Fruit fly (Drosophila melanogaster) whole organism, pupa: ENCODE measurements around the gene OdsH.

ENCODE experiments used
- CG10348 ChIP-seq: fragments of 200-800 bp; sonication (Bioruptor generic); IDR thresholded peaks from 2 replicates; pipeline ENCODE4 v1.3.6; 2022; ENCODE audit warnings: missing biosample characterization, missing genetic modification characterization
- CG12605 ChIP-seq: fragments of 200-800 bp; sonication (Bioruptor generic); IDR thresholded peaks from 2 replicates; pipeline ENCODE4 v1.3.6; 2022; ENCODE audit warnings: missing biosample characterization, missing genetic modification characterization
- CG13204 ChIP-seq: fragments of 200-800 bp; sonication (Bioruptor generic); optimal IDR thresholded peaks from 2 replicates; lab custom pipeline; 2018; ENCODE audit warnings: missing biosample characterization, mild to moderate bottlenecking, missing genetic modification characterization, moderate library complexity
- CG14655 ChIP-seq: fragments of 200-800 bp; sonication (Bioruptor generic); optimal IDR thresholded peaks from 3 replicates; lab custom pipeline; 2017; ENCODE audit warnings: mild to moderate bottlenecking, missing biosample characterization, missing genetic modification reagents, missing genetic modification characterization
- CG15710 ChIP-seq: fragments of 200-800 bp; sonication (Bioruptor generic); optimal IDR thresholded peaks from 2 replicates; lab custom pipeline; 2018; ENCODE audit warnings: missing biosample characterization, mild to moderate bottlenecking, missing genetic modification characterization, moderate library complexity
- CG17806 ChIP-seq: fragments of 200-800 bp; sonication (Bioruptor generic); optimal IDR thresholded peaks from 2 replicates; lab custom pipeline; 2018; ENCODE audit warnings: missing biosample characterization, mild to moderate bottlenecking, missing genetic modification characterization, moderate library complexity
- CG32121 ChIP-seq: fragments of 200-800 bp; sonication (Bioruptor generic); IDR thresholded peaks from 2 replicates; pipeline ENCODE4 v1.3.6; 2022; ENCODE audit warnings: missing biosample characterization, missing genetic modification characterization
- CG34367 ChIP-seq: fragments of 200-800 bp; sonication (Bioruptor generic); optimal IDR thresholded peaks from 2 replicates; lab custom pipeline; 2018; ENCODE audit warnings: missing biosample characterization, mild to moderate bottlenecking, missing genetic modification characterization
- CG4496 ChIP-seq: fragments of 200-800 bp; sonication (Bioruptor generic); IDR thresholded peaks from 3 replicates; pipeline ENCODE4 v1.3.6; 2022; ENCODE audit warnings: missing biosample characterization, missing genetic modification characterization
- CG8159 ChIP-seq: fragments of 200-800 bp; sonication (Bioruptor generic); optimal IDR thresholded peaks from 3 replicates; lab custom pipeline; 2018; ENCODE audit warnings: missing biosample characterization, mild to moderate bottlenecking, missing genetic modification characterization, moderate library complexity
- CG8301 ChIP-seq: fragments of 200-800 bp; sonication (Bioruptor generic); optimal IDR thresholded peaks from 2 replicates; lab custom pipeline; 2018; ENCODE audit warnings: missing biosample characterization, mild to moderate bottlenecking, missing genetic modification characterization
- CG9948 ChIP-seq: fragments of 200-800 bp; sonication (Bioruptor generic); optimal IDR thresholded peaks from 2 replicates; lab custom pipeline; 2018; ENCODE audit warnings: missing biosample characterization, mild to moderate bottlenecking, missing genetic modification characterization, moderate library complexity
- D1 ChIP-seq: fragments of 200-800 bp; sonication (Bioruptor generic); optimal IDR thresholded peaks from 2 replicates; lab custom pipeline; 2018; ENCODE audit warnings: missing biosample characterization, mild to moderate bottlenecking, missing genetic modification characterization, moderate library complexity
- EcR ChIP-seq: fragments of 200-800 bp; sonication (Bioruptor generic); optimal IDR thresholded peaks from 3 replicates; lab custom pipeline; 2019; ENCODE audit warnings: missing biosample characterization, missing genetic modification characterization, mild to moderate bottlenecking, moderate library complexity, missing genetic modification reagents
- Ets98B ChIP-seq: fragments of 200-800 bp; sonication (Bioruptor generic); IDR thresholded peaks from 2 replicates; pipeline ENCODE4 v1.3.6; 2022; ENCODE audit warnings: missing biosample characterization, missing genetic modification characterization
- Pif1A ChIP-seq: fragments of 200-800 bp; sonication (Bioruptor generic); optimal IDR thresholded peaks from 3 replicates; lab custom pipeline; 2016; ENCODE audit warnings: missing biosample characterization, missing genetic modification characterization
- Pif1B ChIP-seq: fragments of 200-800 bp; sonication (Bioruptor generic); optimal IDR thresholded peaks from 3 replicates; lab custom pipeline; 2016; ENCODE audit warnings: missing biosample characterization, missing genetic modification characterization
- Snoo ChIP-seq: fragments of 200-800 bp; sonication (Bioruptor generic); optimal IDR thresholded peaks from 3 replicates; lab custom pipeline; 2017; ENCODE audit warnings: missing biosample characterization, mild to moderate bottlenecking, missing genetic modification characterization, inconsistent platforms
- fd96Ca ChIP-seq: fragments of 200-800 bp; sonication (Bioruptor generic); IDR thresholded peaks from 3 replicates; pipeline ENCODE4 v1.3.6; 2022; ENCODE audit warnings: missing biosample characterization, missing genetic modification characterization
- gl ChIP-seq: fragments of 200-800 bp; sonication (Bioruptor generic); optimal IDR thresholded peaks from 2 replicates; lab custom pipeline; 2018; ENCODE audit warnings: missing biosample characterization, mild to moderate bottlenecking, missing genetic modification characterization
- rn ChIP-seq: fragments of 200-800 bp; sonication (Bioruptor generic); IDR thresholded peaks from 2 replicates; pipeline ENCODE4 v1.3.6; 2022; ENCODE audit warnings: missing biosample characterization, missing genetic modification characterization

The OdsH gene

dm6 chrX:17782058-17782457 is 8.8 kb upstream of the OdsH start:
- TF ChIP-seq CG9948 (tag; lab: Kevin White, UChicago) (no peak), gl (tag; lab: Kevin White, UChicago) (no peak), CG14655 (GFP tag; lab: Kevin White, UChicago) (no peak), CG32121 (GFP tag; lab: Robert Waterston, UW) (no peak), CG8301 (tag; lab: Kevin White, UChicago) (no peak), D1 (tag; lab: Kevin White, UChicago) (no peak), CG8159 (tag; lab: Kevin White, UChicago) (no peak), Snoo (tag; lab: Kevin White, UChicago) (no peak), EcR (no peak), fd96Ca (GFP tag; lab: Robert Waterston, UW) (no peak), CG12605 (GFP tag; lab: Robert Waterston, UW) (no peak), CG4496 (GFP tag; lab: Robert Waterston, UW) (no peak), Pif1B (GFP tag; lab: Kevin White, UChicago) (no peak), Ets98B (GFP tag; lab: Robert Waterston, UW) (no peak), CG13204 (GFP tag; lab: Kevin White, UChicago) (no peak), rn (GFP tag; lab: Robert Waterston, UW) (no peak), CG34367 (tag; lab: Kevin White, UChicago) (no peak), Pif1A (GFP tag; lab: Kevin White, UChicago) (no peak), CG10348 (GFP tag; lab: Robert Waterston, UW) (no peak)

dm6 chrX:17789413-17790054 is 1.3 kb upstream of the OdsH start:
- TF ChIP-seq fd96Ca (GFP tag; lab: Robert Waterston, UW) (no peak), CG14655 (GFP tag; lab: Kevin White, UChicago) (no peak), CG10348 (GFP tag; lab: Robert Waterston, UW) (no peak), CG9948 (tag; lab: Kevin White, UChicago) (no peak), CG8301 (tag; lab: Kevin White, UChicago) (no peak), gl (tag; lab: Kevin White, UChicago) (no peak), Pif1B (GFP tag; lab: Kevin White, UChicago) (no peak), CG34367 (tag; lab: Kevin White, UChicago) (no peak), rn (GFP tag; lab: Robert Waterston, UW) (no peak), CG8159 (tag; lab: Kevin White, UChicago) (no peak), EcR (no peak), Ets98B (GFP tag; lab: Robert Waterston, UW) (no peak)

DNA sequence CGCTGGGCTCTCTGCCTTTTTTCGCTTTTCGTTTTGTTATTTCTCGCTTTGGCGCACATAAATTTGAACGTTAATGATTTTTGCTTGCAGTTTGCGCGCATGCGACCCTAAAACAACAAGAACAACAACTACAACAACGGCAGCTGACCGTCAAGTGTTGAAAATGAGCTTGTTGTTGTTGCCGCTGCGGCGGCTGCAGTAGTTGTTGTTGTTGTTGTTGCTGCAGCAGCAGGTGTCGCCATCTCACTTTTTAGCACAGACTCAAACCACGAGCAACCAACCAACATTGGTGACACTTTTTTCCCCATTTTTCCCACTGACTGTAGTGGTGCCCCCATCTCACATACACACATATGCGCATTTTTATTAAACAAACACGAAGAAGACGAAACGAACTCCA is 738 bp upstream of the OdsH start:
- TF ChIP-seq CG8301 (tag; lab: Kevin White, UChicago) (no peak), CG14655 (GFP tag; lab: Kevin White, UChicago) (no peak), CG17806 (tag; lab: Kevin White, UChicago) (no peak), Pif1B (GFP tag; lab: Kevin White, UChicago) (no peak), Pif1A (GFP tag; lab: Kevin White, UChicago) (no peak), fd96Ca (GFP tag; lab: Robert Waterston, UW) (no peak), D1 (tag; lab: Kevin White, UChicago) (no peak), CG8159 (tag; lab: Kevin White, UChicago) (no peak), CG10348 (GFP tag; lab: Robert Waterston, UW) (no peak), EcR (no peak), gl (tag; lab: Kevin White, UChicago) (no peak), CG4496 (GFP tag; lab: Robert Waterston, UW) (no peak), CG32121 (GFP tag; lab: Robert Waterston, UW) (no peak), CG13204 (GFP tag; lab: Kevin White, UChicago) (no peak), rn (GFP tag; lab: Robert Waterston, UW) (no peak), CG15710 (no peak), Snoo (tag; lab: Kevin White, UChicago) (no peak)

DNA sequence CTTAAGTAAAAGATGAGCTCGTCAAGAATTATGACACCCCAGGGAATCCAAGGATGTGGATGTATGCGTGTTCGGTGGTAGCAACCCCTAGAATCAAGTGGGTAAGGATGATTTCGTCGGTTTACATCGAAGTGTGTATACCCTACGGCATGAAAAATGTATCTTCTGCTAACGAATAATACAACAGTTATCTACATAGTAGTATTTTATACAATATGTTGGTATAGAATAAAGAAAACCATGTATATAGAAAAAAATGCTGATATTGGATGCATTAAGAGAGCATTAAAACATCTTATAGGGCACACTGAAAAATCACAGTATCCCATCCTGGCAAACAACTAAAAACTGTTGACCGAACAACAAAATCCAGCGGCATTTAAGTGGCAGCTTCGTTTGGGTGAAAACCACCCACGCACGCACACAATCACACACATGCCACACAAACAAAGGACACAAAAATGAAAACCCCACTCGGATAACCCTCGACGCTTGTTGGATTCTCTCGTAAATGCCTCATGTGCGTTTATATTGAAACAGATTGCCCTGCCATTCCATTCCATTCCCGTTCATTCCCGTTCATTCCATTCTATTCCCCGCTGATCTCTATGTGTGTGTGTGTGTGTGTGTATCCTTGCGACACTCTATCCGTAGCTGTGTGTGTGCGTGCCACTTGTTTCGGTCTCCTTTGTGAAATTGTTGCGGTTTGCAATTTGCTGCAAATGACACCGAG is 8.4 kb downstream of the OdsH start:
- TF ChIP-seq Ets98B (GFP tag; lab: Robert Waterston, UW) = no peak
- TF ChIP-seq Pif1B (GFP tag; lab: Kevin White, UChicago) = no peak
- TF ChIP-seq CG14655 (GFP tag; lab: Kevin White, UChicago) = no peak

DNA sequence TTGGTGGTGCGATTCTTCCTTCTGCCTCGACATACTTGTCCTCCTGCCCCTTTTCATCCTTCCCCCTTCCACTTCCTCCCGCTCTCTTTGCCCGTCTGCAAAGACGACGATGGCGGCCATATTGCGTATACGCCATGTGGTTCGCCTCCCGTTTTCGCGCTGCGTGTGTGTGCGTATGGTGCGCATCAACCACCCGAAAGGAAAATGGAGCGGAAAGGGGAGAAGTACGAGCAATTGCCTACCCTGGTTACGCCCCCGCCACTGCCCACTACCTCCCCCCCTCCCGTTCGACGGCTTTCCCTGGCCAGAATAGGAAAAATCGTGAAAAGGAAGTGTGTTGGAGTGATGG is 9.0 kb downstream of the OdsH start:
- TF ChIP-seq CG32121 (GFP tag; lab: Robert Waterston, UW) (no peak), Pif1B (GFP tag; lab: Kevin White, UChicago) (no peak), CG9948 (tag; lab: Kevin White, UChicago) (no peak), Ets98B (GFP tag; lab: Robert Waterston, UW) (no peak)
- TF ChIP-seq, all 21 proteins: peak for 0
